Worm (Caenorhabditis elegans) whole organism, young adult: Measurements from ENCODE around the gene ugt-11.

Experiments
- C06A6.2 ChIP-seq: fragments of 200-800 bp; sonication (Bioruptor generic); conservative IDR thresholded peaks from 2 replicates; pipeline ENCODE4 v1.3.6; 2022; ENCODE audit warnings: missing genetic modification characterization, missing compliant biosample characterization
- C17E4.6 ChIP-seq: fragments of 200-800 bp; sonication (Bioruptor generic); IDR thresholded peaks from 2 replicates; pipeline ENCODE4 v1.3.6; 2022; ENCODE audit warnings: missing genetic modification reagents, missing genetic modification characterization, missing compliant biosample characterization
- F33H1.4 ChIP-seq: fragments of 200-800 bp; sonication (Bioruptor generic); IDR thresholded peaks from 2 replicates; pipeline ENCODE4 v1.3.6; 2022; ENCODE audit warnings: missing genetic modification reagents, missing genetic modification characterization, missing compliant biosample characterization
- F49E8.2 ChIP-seq: sonication (generic microtip); optimal IDR thresholded peaks from 3 replicates; lab custom pipeline; 2017; ENCODE audit warnings: missing genetic modification characterization, mild to moderate bottlenecking, missing compliant biosample characterization, antibody characterized with exemption, moderate library complexity; ENCODE audit not compliant: insufficient read depth
- F52B5.7 ChIP-seq: sonication (generic microtip); optimal IDR thresholded peaks from 2 replicates; lab custom pipeline; 2016; ENCODE audit warnings: mild to moderate bottlenecking, missing genetic modification characterization, missing compliant biosample characterization
- F57C9.4 ChIP-seq: sonication (generic microtip); optimal IDR thresholded peaks from 2 replicates; lab custom pipeline; 2017; ENCODE audit warnings: mild to moderate bottlenecking, missing genetic modification characterization, missing compliant biosample characterization
- K11D2.4 ChIP-seq: fragments of 200-800 bp; sonication (Bioruptor generic); IDR thresholded peaks from 2 replicates; pipeline ENCODE4 v1.3.6; 2022; ENCODE audit warnings: missing genetic modification reagents, missing genetic modification characterization, missing compliant biosample characterization
- T07F8.4 ChIP-seq: sonication (generic microtip); optimal IDR thresholded peaks from 2 replicates; lab custom pipeline; 2016; ENCODE audit warnings: mild to moderate bottlenecking, missing genetic modification characterization, moderate library complexity, missing compliant biosample characterization
- Y79H2A.3 ChIP-seq: fragments of 200-800 bp; sonication (Bioruptor generic); conservative IDR thresholded peaks from 2 replicates; pipeline ENCODE4 v1.3.6; 2022; ENCODE audit warnings: missing genetic modification reagents, missing genetic modification characterization, missing compliant biosample characterization
- ZK185.1 ChIP-seq: sonication (generic microtip); optimal IDR thresholded peaks from 2 replicates; lab custom pipeline; 2016; ENCODE audit warnings: mild to moderate bottlenecking, missing genetic modification characterization, missing compliant biosample characterization; ENCODE audit not compliant: poor library complexity, severe bottlenecking
- bed-1 ChIP-seq: fragments of 200-800 bp; sonication (Bioruptor generic); IDR thresholded peaks from 2 replicates; pipeline ENCODE4 v1.3.6; 2022; ENCODE audit warnings: missing genetic modification reagents, missing genetic modification characterization, missing compliant biosample characterization
- ccch-3 ChIP-seq: fragments of 200-800 bp; sonication (Bioruptor generic); optimal IDR thresholded peaks from 2 replicates; lab custom pipeline; 2018; ENCODE audit warnings: mild to moderate bottlenecking, missing genetic modification characterization, missing compliant biosample characterization
- cebp-1 ChIP-seq, 2 experiments: fragments of 200-800 bp in 1 of 2; sonication (Bioruptor generic) in 1 of 2; sonication (generic microtip) in 1 of 2; IDR thresholded peaks in 1 of 2; optimal IDR thresholded peaks in 1 of 2; 2 replicates each; pipeline versions ENCODE4 v1.3.6 to Lab custom; 2017 to 2022; ENCODE audit warnings: missing compliant biosample characterization in 2 of 2, missing genetic modification characterization in 2 of 2, mild to moderate bottlenecking in 1 of 2, missing genetic modification reagents in 1 of 2, moderate library complexity in 1 of 2
- ceh-40 ChIP-seq: fragments of 200-800 bp; sonication (Bioruptor generic); IDR thresholded peaks from 2 replicates; pipeline ENCODE4 v1.3.6; 2022; ENCODE audit warnings: missing genetic modification characterization, missing compliant biosample characterization
- egrh-3 ChIP-seq: fragments of 200-800 bp; sonication (Bioruptor generic); IDR thresholded peaks from 2 replicates; pipeline ENCODE4 v1.3.6; 2022; ENCODE audit warnings: missing genetic modification reagents, missing genetic modification characterization, missing compliant biosample characterization
- ekl-4 ChIP-seq: fragments of 200-800 bp; sonication (Bioruptor generic); IDR thresholded peaks from 2 replicates; pipeline ENCODE4 v1.3.6; 2022; ENCODE audit warnings: missing genetic modification reagents, missing genetic modification characterization, missing compliant biosample characterization
- him-1 ChIP-seq: sonication (generic microtip); optimal IDR thresholded peaks from 2 replicates; lab custom pipeline; 2016; ENCODE audit warnings: missing genotype, missing genetic modification reagents, missing genetic modification characterization, missing compliant biosample characterization
- hsf-1 ChIP-seq: fragments of 200-800 bp; sonication (Bioruptor generic); IDR thresholded peaks from 2 replicates; pipeline ENCODE4 v1.3.6; 2022; ENCODE audit warnings: missing genetic modification reagents, missing genetic modification characterization, missing compliant biosample characterization
- lin-54 ChIP-seq: fragments of 200-800 bp; sonication (Bioruptor generic); optimal IDR thresholded peaks from 2 replicates; lab custom pipeline; 2018; ENCODE audit warnings: mild to moderate bottlenecking, missing genetic modification characterization, missing compliant biosample characterization
- mel-28 ChIP-seq: sonication (generic microtip); optimal IDR thresholded peaks from 2 replicates; lab custom pipeline; 2016; ENCODE audit warnings: borderline replicate concordance, mild to moderate bottlenecking, missing genetic modification characterization, missing compliant biosample characterization
- mes-4 ChIP-seq: sonication (generic microtip); optimal IDR thresholded peaks from 2 replicates; lab custom pipeline; 2016; ENCODE audit warnings: missing genotype, missing genetic modification characterization, missing compliant biosample characterization
- nfya-1 ChIP-seq: sonication (generic microtip); optimal IDR thresholded peaks from 2 replicates; lab custom pipeline; 2017; ENCODE audit warnings: antibody characterized with exemption, missing compliant biosample characterization, missing genetic modification characterization, borderline replicate concordance; ENCODE audit not compliant: insufficient read depth
- nhr-80 ChIP-seq: sonication (generic microtip); optimal IDR thresholded peaks from 2 replicates; lab custom pipeline; 2016; ENCODE audit warnings: missing genetic modification characterization, missing compliant biosample characterization
- nhr-90 ChIP-seq: sonication (generic microtip); optimal IDR thresholded peaks from 2 replicates; lab custom pipeline; 2016; ENCODE audit warnings: missing genotype, mild to moderate bottlenecking, missing genetic modification characterization, missing compliant biosample characterization
- pbrm-1 ChIP-seq: fragments of 200-800 bp; sonication (Bioruptor generic); IDR thresholded peaks from 2 replicates; pipeline ENCODE4 v1.3.6; 2022; ENCODE audit warnings: missing genetic modification reagents, missing genetic modification characterization, missing compliant biosample characterization
- repo-1 ChIP-seq: sonication (generic microtip); optimal IDR thresholded peaks from 2 replicates; lab custom pipeline; 2017; ENCODE audit warnings: mild to moderate bottlenecking, missing genetic modification characterization, missing compliant biosample characterization
- tbp1 ChIP-seq: fragments of 200-800 bp; sonication (Bioruptor generic); optimal IDR thresholded peaks from 2 replicates; lab custom pipeline; 2018; ENCODE audit warnings: mild to moderate bottlenecking, missing genetic modification characterization, missing compliant biosample characterization
- tlf-1 ChIP-seq: fragments of 200-800 bp; sonication (Bioruptor generic); optimal IDR thresholded peaks from 2 replicates; lab custom pipeline; 2018; ENCODE audit warnings: mild to moderate bottlenecking, missing genetic modification characterization, missing compliant biosample characterization
- unc-130 ChIP-seq: sonication (generic microtip); optimal IDR thresholded peaks from 2 replicates; lab custom pipeline; 2016; ENCODE audit warnings: missing genetic modification reagents, missing genetic modification characterization, missing compliant biosample characterization
- xnd-1 ChIP-seq: sonication (generic microtip); optimal IDR thresholded peaks from 2 replicates; lab custom pipeline; 2016; ENCODE audit warnings: missing genotype, missing genetic modification reagents, missing genetic modification characterization, missing compliant biosample characterization
- ztf-6 ChIP-seq: fragments of 200-800 bp; sonication (Bioruptor generic); IDR thresholded peaks from 2 replicates; pipeline ENCODE4 v1.3.6; 2022; ENCODE audit warnings: missing genetic modification reagents, missing genetic modification characterization, missing compliant biosample characterization

ugt-11 gene

ce11 chrV:4894971-4895370 is at the start of gene ugt-11:
TSS of gene ugt-11 (minus strand) at chrV:4895071.
- TF ChIP-seq pbrm-1 (GFP tag; lab: Robert Waterston, UW) (no peak), tlf-1 (GFP tag; lab: Kevin White, UChicago) (no peak), egrh-3 (GFP tag; lab: Robert Waterston, UW) (no peak), F33H1.4 (GFP tag; lab: Robert Waterston, UW) (no peak), nfya-1 (tag; lab: Kevin White, UChicago) (no peak), F57C9.4 (tag; lab: Kevin White, UChicago) (no peak), hsf-1 (no peak), unc-130 (GFP tag; lab: Kevin White, UChicago) (no peak), T07F8.4 (no peak), C06A6.2 (GFP tag; lab: Robert Waterston, UW) (no peak), Y79H2A.3 (GFP tag; lab: Robert Waterston, UW) (no peak), cebp-1 (GFP tag; IDR thresholded peaks at IDR 0.05; lab: Robert Waterston, UW) (no peak), cebp-1 (tag; optimal IDR thresholded peaks at IDR 0.05; lab: Kevin White, UChicago) (no peak), ceh-40 (no peak), lin-54 (GFP tag; lab: Kevin White, UChicago) (no peak), ccch-3 (GFP tag; lab: Kevin White, UChicago) (no peak), mes-4 (tag; lab: Kevin White, UChicago) (no peak), bed-1 (GFP tag; lab: Robert Waterston, UW) (no peak)
- TF ChIP-seq, all 124 proteins: peak for 0

- TF ChIP-seq K11D2.4, result no peak
- TF ChIP-seq lin-54 (GFP tag; lab: Kevin White, UChicago), result no peak
- TF ChIP-seq tbp1 (GFP tag; lab: Kevin White, UChicago), result no peak
- no peak for TF ChIP-seq T07F8.4
- no peak for TF ChIP-seq tlf-1 (GFP tag; lab: Kevin White, UChicago)
- TF ChIP-seq F52B5.7 (tag; lab: Kevin White, UChicago), result no peak
Observed at ce11 chrV:4944219-4944618, 49.3 kb upstream of the ugt-11 start, which contains the start of gene str-211. TSS of gene str-211 (minus strand) at chrV:4944319.

- TF ChIP-seq him-1 (no peak), mel-28 (tag; lab: Kevin White, UChicago) (no peak), F49E8.2 (tag; lab: Kevin White, UChicago) (no peak), xnd-1 (tag; lab: Kevin White, UChicago) (no peak)
- TF ChIP-seq, all 124 proteins: peak for 0
Observed at ce11 chrV:4937337-4937736, 42.5 kb upstream of the ugt-11 start.

ce11 chrV:4935096-4935495 is 40.2 kb upstream of the ugt-11 start:
- TF ChIP-seq pbrm-1 (GFP tag; lab: Robert Waterston, UW), result no peak

ce11 chrV:4934406-4934805 is 39.5 kb upstream of the ugt-11 start, which contains the start of gene catp-2:
TSS of gene catp-2 (plus strand) at chrV:4934706.
- TF ChIP-seq ekl-4 (GFP tag; lab: Robert Waterston, UW), result no peak
- no peak for TF ChIP-seq C17E4.6
- TF ChIP-seq Y79H2A.3 (GFP tag; lab: Robert Waterston, UW), result no peak
- TF ChIP-seq nhr-90 (tag; lab: Kevin White, UChicago), result no peak
- no peak for TF ChIP-seq ccch-3 (GFP tag; lab: Kevin White, UChicago)
- no peak for TF ChIP-seq tlf-1 (GFP tag; lab: Kevin White, UChicago)
- no peak for TF ChIP-seq nhr-80 (tag; lab: Kevin White, UChicago)
- TF ChIP-seq ztf-6 (GFP tag; lab: Robert Waterston, UW), result no peak
- no peak for TF ChIP-seq ZK185.1 (tag; lab: Kevin White, UChicago)
- no peak for TF ChIP-seq repo-1 (tag; lab: Kevin White, UChicago)
